Worm (Caenorhabditis elegans): ENCODE results near the gene ddp-1.

The ddp-1 gene

ce11 chrIII:1859532-1859931, at the start of gene ddp-1:
Gene ddp-1 (plus strand): TSS chrIII:1859888.
- TF ChIP-seq zip-5 (tag; optimal IDR thresholded peaks at IDR 0.05) (peak; percentile 7), che-1 (tag; optimal IDR thresholded peaks at IDR 0.05) (peak; percentile 78), pat-9 (tag; optimal IDR thresholded peaks at IDR 0.05) (peak; percentile 78), K09A11.1 (tag; optimal IDR thresholded peaks at IDR 0.05; ENCODE audit: insufficient read depth) (peak; percentile 71), ceh-6 (GFP tag; optimal IDR thresholded peaks at IDR 0.05) (peak; percentile 39), ceh-24 (tag; optimal IDR thresholded peaks at IDR 0.05) (peak; percentile 61), nhr-232 (tag; optimal IDR thresholded peaks at IDR 0.05) (no peak), gmeb-2 (tag; optimal IDR thresholded peaks at IDR 0.05) (peak; percentile 82), T23F11.4 (GFP tag; optimal IDR thresholded peaks at IDR 0.05) (peak; percentile 74), hlh-13 (GFP tag; optimal IDR thresholded peaks at IDR 0.05) (no peak), ahr-1 (tag; optimal IDR thresholded peaks at IDR 0.05) (no peak), fkh-6 (tag; optimal IDR thresholded peaks at IDR 0.05) (peak; percentile 13), sdc-2 (tag; optimal IDR thresholded peaks at IDR 0.05) (peak; percentile 28), dve-1 (tag; optimal IDR thresholded peaks at IDR 0.05) (peak; percentile 72), pqm-1 (tag; optimal IDR thresholded peaks at IDR 0.05) (peak; percentile 16), elt-4 (tag; optimal IDR thresholded peaks at IDR 0.05) (no peak), ceh-14 (tag; optimal IDR thresholded peaks at IDR 0.05) (peak; percentile 94), madf-2 (tag; optimal IDR thresholded peaks at IDR 0.05) (peak; percentile 78), pros-1 (tag; optimal IDR thresholded peaks at IDR 0.05) (no peak), ceh-34 (tag; optimal IDR thresholded peaks at IDR 0.05) (peak; percentile 66), sox-4 (tag; optimal IDR thresholded peaks at IDR 0.05) (peak; percentile 71), syd-9 (tag; optimal IDR thresholded peaks at IDR 0.05) (no peak), sox-2 (GFP tag; IDR thresholded peaks at IDR 0.05) (no peak), ttx-3 (tag; optimal IDR thresholded peaks at IDR 0.05) (peak; percentile 77), F13H6.1 (tag; optimal IDR thresholded peaks at IDR 0.05) (peak; percentile 25), C38D4.7 (GFP tag; optimal IDR thresholded peaks at IDR 0.05) (peak; percentile 68), unc-42 (tag; optimal IDR thresholded peaks at IDR 0.05) (peak; percentile 93), nfya-1 (tag; optimal IDR thresholded peaks at IDR 0.05) (peak; percentile 85), unc-86 (tag; optimal IDR thresholded peaks at IDR 0.05) (peak; percentile 77), npax-4 (tag; optimal IDR thresholded peaks at IDR 0.05) (peak; percentile 55), pax-1 (tag; optimal IDR thresholded peaks at IDR 0.05) (no peak), pha-2 (tag; optimal IDR thresholded peaks at IDR 0.05) (peak; percentile 58), K02D7.2 (tag; optimal IDR thresholded peaks at IDR 0.05) (peak; percentile 56), lim-6 (tag; optimal IDR thresholded peaks at IDR 0.05) (peak; percentile 15), mec-3 (tag; optimal IDR thresholded peaks at IDR 0.05; ENCODE audit: borderline replicate concordance) (no peak), tbx-2 (tag; optimal IDR thresholded peaks at IDR 0.05) (peak; percentile 77), ceh-9 (tag; optimal IDR thresholded peaks at IDR 0.05) (no peak), odd-2 (tag; optimal IDR thresholded peaks at IDR 0.05) (no peak), ceh-45 (GFP tag; IDR thresholded peaks at IDR 0.05) (peak; percentile 71; the same call in 1 of the 2 replicates), dmd-4 (tag; optimal IDR thresholded peaks at IDR 0.05; ENCODE audit: borderline replicate concordance) (no peak), hlh-30 (tag; optimal IDR thresholded peaks at IDR 0.05; ENCODE audit: insufficient read depth) (no peak), fkh-10 (GFP tag; optimal IDR thresholded peaks at IDR 0.05) (peak; percentile 40), hlh-8 (tag; optimal IDR thresholded peaks at IDR 0.05) (no peak), hlh-6 (tag; optimal IDR thresholded peaks at IDR 0.05) (no peak), ceh-18 (tag; optimal IDR thresholded peaks at IDR 0.05) (peak; percentile 59), ceh-30 (tag; optimal IDR thresholded peaks at IDR 0.05) (no peak), elt-2 (tag; optimal IDR thresholded peaks at IDR 0.05) (peak; percentile 86), pha-4 (tag; optimal IDR thresholded peaks at IDR 0.05) (no peak), ama-1 (optimal IDR thresholded peaks at IDR 0.05) (no peak), ztf-16 (tag; optimal IDR thresholded peaks at IDR 0.05) (peak; percentile 80), eyg-1 (tag; optimal IDR thresholded peaks at IDR 0.05) (peak; percentile 26), Y22D7AL.16 (tag; optimal IDR thresholded peaks at IDR 0.05) (peak; percentile 68), ceh-22 (tag; optimal IDR thresholded peaks at IDR 0.05) (no peak)
